Worm (Caenorhabditis elegans) whole organism, early embryonic: ENCODE measurements around the gene sdz-8.

Source experiments
- B0310.2 ChIP-seq: sonication (generic microtip); optimal IDR thresholded peaks from 2 replicates; lab custom pipeline; 2016; ENCODE audit warnings: mild to moderate bottlenecking, missing genetic modification characterization, missing compliant biosample characterization
- F13C5.2 ChIP-seq: sonication (generic microtip); optimal IDR thresholded peaks from 2 replicates; lab custom pipeline; 2017; ENCODE audit warnings: mild to moderate bottlenecking, missing genetic modification characterization, inconsistent platforms, missing compliant biosample characterization
- aly-1 ChIP-seq: sonication (generic microtip); optimal IDR thresholded peaks from 2 replicates; lab custom pipeline; 2016; ENCODE audit warnings: missing genetic modification characterization, missing compliant biosample characterization
- ama-1 ChIP-seq: fragments of 150-350 bp; optimal IDR thresholded peaks from 2 replicates; lab custom pipeline; 2014
- ceh-13 ChIP-seq: fragments of 200-800 bp; sonication (Bioruptor generic); optimal IDR thresholded peaks from 2 replicates; lab custom pipeline; 2018; ENCODE audit warnings: mild to moderate bottlenecking, missing genetic modification characterization, missing compliant biosample characterization
- ceh-36 ChIP-seq: sonication (generic microtip); optimal IDR thresholded peaks from 2 replicates; lab custom pipeline; 2016; ENCODE audit warnings: missing genetic modification characterization, inconsistent platforms, missing compliant biosample characterization
- ets-7 ChIP-seq: sonication (generic microtip); optimal IDR thresholded peaks from 2 replicates; lab custom pipeline; 2016; ENCODE audit warnings: missing genotype, missing genetic modification characterization, missing compliant biosample characterization
- flt-1 ChIP-seq: fragments of 200-800 bp; sonication (Bioruptor generic); IDR thresholded peaks from 2 replicates; pipeline ENCODE4 v1.3.6; 2022; ENCODE audit warnings: missing genetic modification characterization, missing compliant biosample characterization
- hmbx-1 ChIP-seq: sonication (generic microtip); optimal IDR thresholded peaks from 2 replicates; lab custom pipeline; 2016; ENCODE audit warnings: mild to moderate bottlenecking, missing genetic modification characterization, missing compliant biosample characterization
- hmg-4 ChIP-seq: fragments of 200-800 bp; sonication (Bioruptor generic); optimal IDR thresholded peaks from 2 replicates; lab custom pipeline; 2018; ENCODE audit warnings: mild to moderate bottlenecking, missing genetic modification characterization, missing compliant biosample characterization
- hnd-1 ChIP-seq: sonication (generic microtip); optimal IDR thresholded peaks from 2 replicates; lab custom pipeline; 2016; ENCODE audit warnings: missing genetic modification characterization, missing compliant biosample characterization
- pes-1 ChIP-seq: fragments of 200-800 bp; sonication (Bioruptor generic); IDR thresholded peaks from 2 replicates; pipeline ENCODE4 v1.3.6; 2022; ENCODE audit warnings: missing genetic modification reagents, missing genetic modification characterization, missing compliant biosample characterization
- scrt-1 ChIP-seq: fragments of 200-800 bp; sonication (Bioruptor generic); IDR thresholded peaks from 2 replicates; pipeline ENCODE4 v1.3.6; 2022; ENCODE audit warnings: missing genetic modification characterization, missing compliant biosample characterization
- sea-1 ChIP-seq: fragments of 200-800 bp; sonication (Bioruptor generic); conservative IDR thresholded peaks from 2 replicates; pipeline ENCODE4 v1.3.6; 2022; ENCODE audit warnings: missing genetic modification characterization, missing compliant biosample characterization
- tbx-11 ChIP-seq: fragments of 200-800 bp; sonication (Bioruptor generic); IDR thresholded peaks from 2 replicates; pipeline ENCODE4 v1.3.6; 2022; ENCODE audit warnings: missing genetic modification characterization, missing compliant biosample characterization
- tbx-37 ChIP-seq: fragments of 200-800 bp; sonication (Bioruptor generic); conservative IDR thresholded peaks from 2 replicates; pipeline ENCODE4 v1.3.6; 2022; ENCODE audit warnings: missing genetic modification reagents, missing genetic modification characterization, missing compliant biosample characterization
- tra-4 ChIP-seq: sonication (generic microtip); optimal IDR thresholded peaks from 2 replicates; lab custom pipeline; 2017; ENCODE audit warnings: missing genetic modification characterization, missing compliant biosample characterization

sdz-8 gene

ce11 chrV:11545227-11545626 is 29.2 kb upstream of the sdz-8 start, which contains the start of gene F38B7.10:
TSS of gene F38B7.10 (plus strand) at chrV:11545527.
- TF ChIP-seq tbx-37 = no peak
- TF ChIP-seq scrt-1 (GFP tag; lab: Robert Waterston, UW) = no peak
- TF ChIP-seq aly-1 (tag; lab: Kevin White, UChicago) = no peak
- TF ChIP-seq ceh-13 = no peak
- no peak for TF ChIP-seq ceh-36 (tag; lab: Kevin White, UChicago)
- TF ChIP-seq tbx-11 (GFP tag; lab: Robert Waterston, UW) = no peak
- TF ChIP-seq B0310.2 (tag; lab: Kevin White, UChicago) = no peak
- no peak for TF ChIP-seq F13C5.2 (tag; lab: Kevin White, UChicago)
- TF ChIP-seq pes-1 = no peak

DNA sequence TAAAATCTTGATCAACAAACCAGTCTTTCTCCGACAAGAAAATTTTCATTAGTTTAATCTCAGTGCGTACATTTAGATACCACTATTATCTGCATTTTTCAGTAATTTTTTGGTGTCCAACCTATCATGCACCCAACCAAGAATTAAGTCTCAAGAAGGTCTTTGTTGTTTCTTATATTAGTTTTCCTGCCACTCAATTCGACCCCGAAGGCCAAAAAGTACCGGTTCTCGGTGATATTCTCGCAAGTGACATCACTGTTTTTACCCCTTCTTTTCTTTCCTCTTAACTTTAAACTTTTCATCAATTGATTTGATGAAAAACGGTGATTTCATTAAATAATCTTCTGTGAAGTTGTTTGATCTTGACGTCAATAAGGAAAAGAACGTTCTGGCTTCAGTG is 27.6 kb upstream of the sdz-8 start, which contains the start of gene F38B7.2:
TSS of gene F38B7.2 (plus strand) at position 400 of the 400 bp plus-strand sequence.
- no peak for TF ChIP-seq flt-1
- no peak for TF ChIP-seq ets-7 (tag; lab: Kevin White, UChicago)
- no peak for TF ChIP-seq aly-1 (tag; lab: Kevin White, UChicago)
- TF ChIP-seq ceh-36 (tag; lab: Kevin White, UChicago) = no peak
- TF ChIP-seq tra-4 (tag; lab: Kevin White, UChicago) = no peak
- no peak for TF ChIP-seq ama-1 (lab: Kevin White, UChicago)
- TF ChIP-seq hmbx-1 (tag; lab: Kevin White, UChicago) = no peak
- TF ChIP-seq scrt-1 (GFP tag; lab: Robert Waterston, UW) = no peak

DNA sequence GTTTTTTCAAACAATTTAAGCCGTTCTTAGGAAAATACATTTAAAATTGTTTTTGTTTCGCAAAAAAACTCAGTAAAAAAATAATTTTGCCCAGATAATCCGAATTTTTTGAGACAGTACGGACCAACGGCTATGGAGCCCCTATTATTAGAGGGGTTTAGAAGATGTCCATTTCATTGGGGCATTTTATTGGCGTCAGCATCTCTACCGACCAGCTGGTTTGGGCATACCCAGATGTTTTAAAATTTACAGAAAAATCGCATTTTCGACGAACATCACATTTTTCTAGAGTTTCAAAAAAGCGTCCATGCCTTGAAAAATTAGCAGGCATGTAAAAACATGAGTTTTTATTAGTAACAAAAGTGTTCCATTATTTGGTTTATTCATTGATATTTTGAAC is 25.3 kb upstream of the sdz-8 start:
- TF ChIP-seq scrt-1 (GFP tag; lab: Robert Waterston, UW) (no peak), F13C5.2 (tag; lab: Kevin White, UChicago) (no peak), ceh-13 (no peak), hmg-4 (no peak), hmbx-1 (tag; lab: Kevin White, UChicago) (no peak), ets-7 (tag; lab: Kevin White, UChicago) (no peak)

- TF ChIP-seq B0310.2 (tag; lab: Kevin White, UChicago) = no peak
- no peak for TF ChIP-seq hmbx-1 (tag; lab: Kevin White, UChicago)
- no peak for TF ChIP-seq tbx-11 (GFP tag; lab: Robert Waterston, UW)
- TF ChIP-seq aly-1 (tag; lab: Kevin White, UChicago) = no peak
Observed at ce11 chrV:11539502-11539901, 23.5 kb upstream of the sdz-8 start.

DNA sequence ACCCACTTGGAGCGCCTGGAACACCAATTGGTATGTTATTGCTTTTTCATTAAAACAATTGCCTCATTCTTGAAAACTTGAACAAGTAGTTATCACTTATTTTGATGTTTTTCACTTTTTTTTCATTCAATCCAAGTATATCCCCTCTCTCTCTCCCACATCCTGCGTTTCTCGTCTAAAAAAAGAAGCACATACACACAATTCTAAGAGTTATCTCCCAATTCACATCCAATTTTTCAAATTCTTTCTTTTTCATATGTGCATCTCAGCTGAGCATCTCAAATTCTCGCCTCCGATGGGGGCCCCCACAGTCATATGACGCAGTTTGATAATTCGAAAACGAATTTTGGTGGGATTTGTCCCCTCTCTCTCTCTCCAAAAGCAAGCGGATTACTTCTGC is 20.7 kb upstream of the sdz-8 start:
- TF ChIP-seq flt-1 (no peak), tbx-11 (GFP tag; lab: Robert Waterston, UW) (no peak), hnd-1 (tag; lab: Kevin White, UChicago) (no peak), sea-1 (no peak)

DNA sequence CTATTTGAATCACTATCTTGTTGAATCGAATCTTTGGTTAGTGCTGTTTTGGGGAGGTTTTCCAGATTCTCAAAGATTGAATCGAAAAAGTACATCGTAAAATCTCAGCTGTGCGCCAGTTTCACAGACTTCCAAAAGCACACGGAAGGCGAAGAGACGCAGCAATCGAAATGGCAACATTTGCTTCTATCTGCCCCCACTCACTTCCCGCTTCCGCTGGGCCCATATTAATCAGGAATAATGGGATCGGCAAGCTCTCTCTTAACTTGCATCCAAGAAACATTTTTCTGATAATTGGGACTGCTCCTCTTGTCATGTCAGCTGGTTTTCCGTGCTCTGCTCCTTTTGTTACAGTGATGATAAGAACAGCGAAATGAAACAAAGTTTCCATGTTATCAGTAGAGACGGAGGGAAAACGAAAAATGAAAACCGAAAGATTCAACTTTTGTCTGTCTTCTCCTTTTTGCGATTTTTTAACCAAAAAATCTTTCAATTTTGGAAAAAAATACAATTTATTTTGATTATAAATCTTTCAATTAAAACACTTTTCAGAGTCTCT is 19.6 kb upstream of the sdz-8 start:
- TF ChIP-seq flt-1 (no peak), hmbx-1 (tag; lab: Kevin White, UChicago) (no peak), B0310.2 (tag; lab: Kevin White, UChicago) (no peak), ets-7 (tag; lab: Kevin White, UChicago) (no peak), tbx-37 (no peak), sea-1 (no peak), tbx-11 (GFP tag; lab: Robert Waterston, UW) (no peak), F13C5.2 (tag; lab: Kevin White, UChicago) (no peak), scrt-1 (GFP tag; lab: Robert Waterston, UW) (no peak), hnd-1 (tag; lab: Kevin White, UChicago) (no peak), tra-4 (tag; lab: Kevin White, UChicago) (no peak), ceh-13 (no peak)

- TF ChIP-seq ama-1 (lab: Kevin White, UChicago) = no peak
- no peak for TF ChIP-seq hmbx-1 (tag; lab: Kevin White, UChicago)
- TF ChIP-seq ceh-13 = no peak
- no peak for TF ChIP-seq scrt-1 (GFP tag; lab: Robert Waterston, UW)
- no peak for TF ChIP-seq ceh-36 (tag; lab: Kevin White, UChicago)
- no peak for TF ChIP-seq B0310.2 (tag; lab: Kevin White, UChicago)
- TF ChIP-seq pes-1 = no peak
- TF ChIP-seq tbx-37 = no peak
- no peak for TF ChIP-seq aly-1 (tag; lab: Kevin White, UChicago)
- no peak for TF ChIP-seq sea-1
- TF ChIP-seq tbx-11 (GFP tag; lab: Robert Waterston, UW) = no peak
Observed at ce11 chrV:11534495-11535189, 18.7 kb upstream of the sdz-8 start.

- TF ChIP-seq B0310.2 (tag; lab: Kevin White, UChicago) (no peak), ets-7 (tag; lab: Kevin White, UChicago) (no peak), hmbx-1 (tag; lab: Kevin White, UChicago) (no peak), ama-1 (lab: Kevin White, UChicago) (no peak)
Observed at ce11 chrV:11533365-11533949, 17.5 kb upstream of the sdz-8 start.
